Fruit fly (Drosophila melanogaster) whole organism, embryonic: Measurements from ENCODE around the gene scrib.

Experiments used
- Awh ChIP-seq: fragments of 200-800 bp; sonication (Bioruptor generic); IDR thresholded peaks from 2 replicates; pipeline ENCODE4, ENCODE4 v1.3.6; 2022; ENCODE audit warnings: missing biosample characterization, missing genetic modification characterization
- BEAF-32 ChIP-seq: fragments of 200-800 bp; sonication (Bioruptor generic); optimal IDR thresholded peaks from 3 replicates; lab custom pipeline; 2017; ENCODE audit warnings: missing biosample characterization, missing genetic modification characterization, mild to moderate bottlenecking, moderate library complexity, missing genetic modification reagents
- Blimp-1 ChIP-seq: fragments of 200-800 bp; sonication (Bioruptor generic); optimal IDR thresholded peaks from 3 replicates; lab custom pipeline; 2018; ENCODE audit warnings: missing biosample characterization, missing genetic modification characterization, mild to moderate bottlenecking, moderate library complexity, missing genetic modification reagents
- CG10959 ChIP-seq: fragments of 200-800 bp; sonication (Bioruptor generic); IDR thresholded peaks from 2 replicates; pipeline ENCODE4 v1.3.6; 2022; ENCODE audit warnings: missing biosample characterization, missing genetic modification characterization
- CG11504 ChIP-seq: fragments of 200-800 bp; sonication (Bioruptor generic); optimal IDR thresholded peaks from 3 replicates; lab custom pipeline; 2019; ENCODE audit warnings: missing biosample characterization, mild to moderate bottlenecking, missing genetic modification characterization, moderate library complexity
- CG11696 ChIP-seq: fragments of 200-800 bp; sonication (Bioruptor generic); IDR thresholded peaks from 2 replicates; pipeline ENCODE4 v1.3.6; 2022; ENCODE audit warnings: missing biosample characterization, missing genetic modification characterization
- CG1647 ChIP-seq: fragments of 200-800 bp; sonication (Bioruptor generic); optimal IDR thresholded peaks from 3 replicates; lab custom pipeline; 2016; ENCODE audit warnings: missing biosample characterization, missing genetic modification characterization
- CG16779 ChIP-seq: fragments of 200-800 bp; sonication (Bioruptor generic); IDR thresholded peaks from 2 replicates; pipeline ENCODE4 v1.3.6; 2022; ENCODE audit warnings: missing biosample characterization, missing genetic modification characterization
- CG18011 ChIP-seq: fragments of 200-800 bp; sonication (Bioruptor generic); optimal IDR thresholded peaks from 2 replicates; lab custom pipeline; 2017; ENCODE audit warnings: missing biosample characterization, missing genetic modification characterization, mild to moderate bottlenecking, moderate library complexity, missing genotype
- CG1832 ChIP-seq: fragments of 200-800 bp; sonication (Bioruptor generic); optimal IDR thresholded peaks from 2 replicates; lab custom pipeline; 2017; ENCODE audit warnings: missing biosample characterization, mild to moderate bottlenecking, missing genetic modification characterization, inconsistent platforms
- CG18476 ChIP-seq: fragments of 200-800 bp; sonication (Bioruptor generic); optimal IDR thresholded peaks from 2 replicates; lab custom pipeline; 2016; ENCODE audit warnings: missing biosample characterization, mild to moderate bottlenecking, missing genetic modification characterization
- CG32767 ChIP-seq: fragments of 200-800 bp; sonication (Bioruptor generic); IDR thresholded peaks from 2 replicates; pipeline ENCODE4 v1.3.6; 2022; ENCODE audit warnings: missing biosample characterization, missing genetic modification characterization
- CG34422 ChIP-seq: fragments of 200-800 bp; sonication (Bioruptor generic); IDR thresholded peaks from 3 replicates; pipeline ENCODE4 v1.3.6; 2022; ENCODE audit warnings: missing biosample characterization, missing genetic modification characterization
- CG3838 ChIP-seq: fragments of 200-800 bp; sonication (Bioruptor generic); optimal IDR thresholded peaks from 3 replicates; lab custom pipeline; 2016; ENCODE audit warnings: missing biosample characterization, missing genetic modification characterization
- CG4820 ChIP-seq: fragments of 200-800 bp; sonication (Bioruptor generic); optimal IDR thresholded peaks from 3 replicates; lab custom pipeline; 2016; ENCODE audit warnings: missing biosample characterization, missing genetic modification characterization
- CG9215 ChIP-seq: fragments of 200-800 bp; sonication (Bioruptor generic); IDR thresholded peaks from 2 replicates; pipeline ENCODE4 v1.3.6; 2022; ENCODE audit warnings: missing biosample characterization, missing genetic modification characterization
- CG9437 ChIP-seq: fragments of 200-800 bp; sonication (Bioruptor generic); optimal IDR thresholded peaks from 2 replicates; lab custom pipeline; 2018; ENCODE audit warnings: missing biosample characterization, mild to moderate bottlenecking, missing genetic modification characterization
- CG9609 ChIP-seq: fragments of 200-800 bp; sonication (Bioruptor generic); optimal IDR thresholded peaks from 3 replicates; lab custom pipeline; 2016; ENCODE audit warnings: missing biosample characterization, missing genetic modification characterization
- Dp ChIP-seq: fragments of 200-800 bp; sonication (Bioruptor generic); optimal IDR thresholded peaks from 2 replicates; lab custom pipeline; 2018; ENCODE audit warnings: missing biosample characterization, mild to moderate bottlenecking, missing genetic modification characterization, moderate library complexity
- HHEX ChIP-seq: fragments of 200-800 bp; sonication (Bioruptor generic); optimal IDR thresholded peaks from 3 replicates; lab custom pipeline; 2017; ENCODE audit warnings: missing biosample characterization, mild to moderate bottlenecking, missing genetic modification characterization, missing genetic modification reagents
- HmgZ ChIP-seq: fragments of 200-800 bp; sonication (Bioruptor generic); optimal IDR thresholded peaks from 2 replicates; lab custom pipeline; 2018; ENCODE audit warnings: missing biosample characterization, mild to moderate bottlenecking, missing genetic modification characterization
- Jarid2 ChIP-seq: fragments of 200-800 bp; sonication (Bioruptor generic); optimal IDR thresholded peaks from 3 replicates; lab custom pipeline; 2017; ENCODE audit warnings: mild to moderate bottlenecking, missing biosample characterization, missing genetic modification reagents, missing genetic modification characterization
- Med ChIP-seq: fragments of 200-800 bp; sonication (Bioruptor generic); peaks from one replicate; lab custom pipeline; 2016; ENCODE audit warnings: missing biosample characterization, missing genetic modification characterization, mild to moderate bottlenecking, inconsistent platforms, moderate library complexity
- Nf-YB ChIP-seq: fragments of 200-800 bp; sonication (Bioruptor generic); optimal IDR thresholded peaks from 3 replicates; lab custom pipeline; 2019; ENCODE audit warnings: missing biosample characterization, mild to moderate bottlenecking, missing genetic modification characterization, moderate library complexity
- Rfx ChIP-seq: fragments of 200-800 bp; sonication (Bioruptor generic); IDR thresholded peaks from 2 replicates; pipeline ENCODE4 v1.3.6; 2022; ENCODE audit warnings: missing biosample characterization, missing genetic modification characterization
- Xrp1 ChIP-seq: fragments of 200-800 bp; sonication (Bioruptor generic); IDR thresholded peaks from 2 replicates; pipeline ENCODE4 v1.3.6; 2022; ENCODE audit warnings: missing biosample characterization, missing genetic modification characterization
- ash1 ChIP-seq: fragments of 200-800 bp; sonication (Bioruptor generic); optimal IDR thresholded peaks from 2 replicates; lab custom pipeline; 2018; ENCODE audit warnings: missing biosample characterization, mild to moderate bottlenecking, missing genetic modification characterization
- bbx ChIP-seq: fragments of 200-800 bp; sonication (Bioruptor generic); IDR thresholded peaks from 2 replicates; pipeline ENCODE4 v1.3.6; 2022; ENCODE audit warnings: missing biosample characterization, missing genetic modification characterization; ENCODE audit not compliant: partially characterized antibody
- br ChIP-seq: fragments of >200 bp; optimal IDR thresholded peaks from 2 replicates; lab custom pipeline; 2017
- caup ChIP-seq: fragments of 200-800 bp; sonication (Bioruptor generic); optimal IDR thresholded peaks from 3 replicates; lab custom pipeline; 2017; ENCODE audit warnings: missing biosample characterization, mild to moderate bottlenecking, missing genetic modification characterization, moderate library complexity; ENCODE audit not compliant: severe bottlenecking
- cg ChIP-seq: fragments of 200-800 bp; sonication (Bioruptor generic); optimal IDR thresholded peaks from 3 replicates; lab custom pipeline; 2019; ENCODE audit warnings: missing biosample characterization, mild to moderate bottlenecking, missing genetic modification characterization, moderate library complexity
- dan ChIP-seq: fragments of 200-800 bp; sonication (Bioruptor generic); IDR thresholded peaks from 2 replicates; pipeline ENCODE4 v1.3.6; 2022; ENCODE audit warnings: missing biosample characterization, missing genetic modification characterization
- dm ChIP-seq: fragments of 200-800 bp; sonication (Bioruptor generic); optimal IDR thresholded peaks from 3 replicates; lab custom pipeline; 2016; ENCODE audit warnings: missing biosample characterization, missing genetic modification characterization
- dpn ChIP-seq, 2 experiments: fragments of 200-800 bp; sonication (Bioruptor generic); optimal IDR thresholded peaks; 3 replicates each; lab custom pipeline; 2016; ENCODE audit warnings: missing biosample characterization in 2 of 2, missing genetic modification characterization in 2 of 2
- dysf ChIP-seq: fragments of 200-800 bp; sonication (Bioruptor generic); IDR thresholded peaks from 3 replicates; pipeline ENCODE4 v1.3.6; 2022; ENCODE audit warnings: missing biosample characterization, missing genetic modification characterization
- fd102C ChIP-seq: fragments of 200-800 bp; sonication (Bioruptor generic); optimal IDR thresholded peaks from 2 replicates; lab custom pipeline; 2018; ENCODE audit warnings: missing biosample characterization, mild to moderate bottlenecking, missing genetic modification characterization, moderate library complexity
- grn ChIP-seq: fragments of 200-800 bp; sonication (Bioruptor generic); optimal IDR thresholded peaks from 3 replicates; lab custom pipeline; 2017; ENCODE audit warnings: missing biosample characterization, missing genetic modification characterization
- ind ChIP-seq: fragments of 200-800 bp; sonication (Bioruptor generic); optimal IDR thresholded peaks from 3 replicates; lab custom pipeline; 2016; ENCODE audit warnings: missing biosample characterization, missing genetic modification characterization
- insv ChIP-seq, 2 experiments: fragments of 200-800 bp; sonication (Bioruptor generic); optimal IDR thresholded peaks; 3 replicates each; lab custom pipeline; 2016 to 2018; ENCODE audit warnings: missing biosample characterization in 2 of 2, missing genetic modification characterization in 2 of 2
- inv ChIP-seq: fragments of 200-800 bp; sonication (Bioruptor generic); IDR thresholded peaks from 2 replicates; pipeline ENCODE4 v1.3.6; 2022; ENCODE audit warnings: missing biosample characterization, missing genetic modification characterization; ENCODE audit not compliant: partially characterized antibody
- lab ChIP-seq: fragments of 200-800 bp; sonication (Bioruptor generic); optimal IDR thresholded peaks from 3 replicates; lab custom pipeline; 2017; ENCODE audit warnings: missing biosample characterization, missing genetic modification characterization, mild to moderate bottlenecking, moderate library complexity, missing genetic modification reagents
- mam ChIP-seq: fragments of 200-800 bp; sonication (Bioruptor generic); optimal IDR thresholded peaks from 3 replicates; lab custom pipeline; 2016; ENCODE audit warnings: missing biosample characterization, missing genetic modification characterization
- nom ChIP-seq: fragments of 200-800 bp; sonication (Bioruptor generic); optimal IDR thresholded peaks from 2 replicates; lab custom pipeline; 2017; ENCODE audit warnings: missing biosample characterization, missing genetic modification characterization, mild to moderate bottlenecking, moderate library complexity, missing genetic modification reagents
- oc ChIP-seq: fragments of 200-800 bp; sonication (Bioruptor generic); optimal IDR thresholded peaks from 2 replicates; lab custom pipeline; 2018; ENCODE audit warnings: missing biosample characterization, mild to moderate bottlenecking, missing genetic modification characterization, moderate library complexity
- scrt ChIP-seq: fragments of 200-800 bp; sonication (Bioruptor generic); optimal IDR thresholded peaks from 2 replicates; lab custom pipeline; 2018; ENCODE audit warnings: missing biosample characterization, mild to moderate bottlenecking, missing genetic modification characterization, moderate library complexity
- sens-2 ChIP-seq: fragments of 200-800 bp; sonication (Bioruptor generic); IDR thresholded peaks from 2 replicates; pipeline ENCODE4 v1.3.6; 2022; ENCODE audit warnings: missing biosample characterization, missing genetic modification characterization
- sr ChIP-seq: fragments of 200-800 bp; sonication (Bioruptor generic); IDR thresholded peaks from 3 replicates; pipeline ENCODE4 v1.3.6; 2022; ENCODE audit warnings: missing biosample characterization, missing genetic modification characterization
- stc ChIP-seq: fragments of 200-800 bp; sonication (Bioruptor generic); IDR thresholded peaks from 2 replicates; pipeline ENCODE4 v1.3.6; 2022; ENCODE audit warnings: missing biosample characterization, missing genetic modification characterization
- vvl ChIP-seq: fragments of 200-800 bp; sonication (Bioruptor generic); IDR thresholded peaks from 2 replicates; pipeline ENCODE4 v1.3.6; 2022; ENCODE audit warnings: missing biosample characterization, missing genetic modification characterization

scrib gene

dm6 chr3R:26534805-26535416 is 1.2 kb upstream of the scrib start, which contains the start of gene plum (continued):
- TF ChIP-seq inv = no peak; the same call in 1 of the 2 replicates
- no peak for TF ChIP-seq CG16779 (GFP tag; lab: Robert Waterston, UW)
- peak; percentile 38 for TF ChIP-seq cg (GFP tag; lab: Kevin White, UChicago)
- TF ChIP-seq CG34422 = peak; percentile 45; the same call in 1 of the 3 replicates
- peak; percentile 90 for TF ChIP-seq Med (GFP tag; lab: Kevin White, UChicago)
- peak; percentile 23; the same call in 1 of the 2 replicates for TF ChIP-seq vvl (GFP tag; lab: Robert Waterston, UW)
- no peak for TF ChIP-seq fd102C (GFP tag; lab: Kevin White, UChicago)
- no peak for TF ChIP-seq insv (GFP tag; optimal IDR thresholded peaks at IDR 0.05; lab: Kevin White, UChicago)
- no peak for TF ChIP-seq CG4820 (GFP tag; lab: Kevin White, UChicago)
- no peak for TF ChIP-seq CG18476 (GFP tag; lab: Kevin White, UChicago)
- TF ChIP-seq CG10959 = no peak
- 0 out of 2 replicates have a peak, but pooled peaks have one; percentile 23 for TF ChIP-seq bbx (GFP tag; lab: Robert Waterston, UW)
- no peak for TF ChIP-seq CG18011 (GFP tag; lab: Kevin White, UChicago)
- no peak for TF ChIP-seq CG3838 (GFP tag; lab: Kevin White, UChicago)
- no peak for TF ChIP-seq CG1647 (GFP tag; lab: Kevin White, UChicago)
- no peak for TF ChIP-seq mam (GFP tag; lab: Kevin White, UChicago)
- TF ChIP-seq dpn (GFP tag; optimal IDR thresholded peaks at IDR 0.05; lab: Kevin White, UChicago) = no peak
- peak; percentile 26 for TF ChIP-seq Dp (GFP tag; lab: Kevin White, UChicago)
- TF ChIP-seq ash1 = no peak
- TF ChIP-seq CG11696 (GFP tag; lab: Robert Waterston, UW) = no peak
- TF ChIP-seq CG32767 (GFP tag; lab: Robert Waterston, UW) = no peak
- TF ChIP-seq grn (GFP tag; lab: Kevin White, UChicago) = peak; percentile 47
- TF ChIP-seq ind (GFP tag; lab: Kevin White, UChicago) = no peak
- TF ChIP-seq sr (GFP tag; lab: Robert Waterston, UW) = 0 out of 3 replicates have a peak, but pooled peaks have one; percentile 30
- TF ChIP-seq Xrp1 (GFP tag; lab: Robert Waterston, UW) = 0 out of 2 replicates have a peak, but pooled peaks have one; percentile 21
- TF ChIP-seq Rfx = peak; percentile 48; the same call in 1 of the 2 replicates
- TF ChIP-seq dan = no peak
- no peak for TF ChIP-seq CG9437 (GFP tag; lab: Kevin White, UChicago)
- peak; percentile 15 for TF ChIP-seq scrt (GFP tag; lab: Kevin White, UChicago)
- TF ChIP-seq Awh (GFP tag; lab: Robert Waterston, UW) = 0 out of 2 replicates have a peak, but pooled peaks have one; percentile 28
- no peak for TF ChIP-seq CG9215 (GFP tag; lab: Robert Waterston, UW)
- TF ChIP-seq lab (GFP tag; lab: Kevin White, UChicago) = peak; percentile 12
- TF ChIP-seq Jarid2 (GFP tag; lab: Kevin White, UChicago) = peak; percentile 95
- TF ChIP-seq Blimp-1 (GFP tag; lab: Kevin White, UChicago) = peak; percentile 39
- TF ChIP-seq dm = no peak
- no peak for TF ChIP-seq sens-2
- no peak for TF ChIP-seq BEAF-32 (GFP tag; lab: Kevin White, UChicago)
- TF ChIP-seq nom (GFP tag; lab: Kevin White, UChicago) = peak; percentile 27
- TF ChIP-seq caup = no peak
- TF ChIP-seq HmgZ (tag; lab: Kevin White, UChicago) = peak; percentile 54
- TF ChIP-seq Nf-YB (GFP tag; lab: Kevin White, UChicago) = no peak
- TF ChIP-seq oc (tag; lab: Kevin White, UChicago) = no peak
- TF ChIP-seq br (lab: Kevin White, UChicago) = no peak
- no peak for TF ChIP-seq CG9609 (GFP tag; lab: Kevin White, UChicago)
- peak; percentile 14 for TF ChIP-seq CG11504 (tag; lab: Kevin White, UChicago)
- TF ChIP-seq CG1832 (GFP tag; lab: Kevin White, UChicago) = peak; percentile 65
- 0 out of 2 replicates have a peak, but pooled peaks have one; percentile 13 for TF ChIP-seq stc (GFP tag; lab: Robert Waterston, UW)
- TF ChIP-seq HHEX (GFP tag; lab: Kevin White, UChicago) = no peak
- no peak for TF ChIP-seq dysf (GFP tag; lab: Robert Waterston, UW)
